Fruit fly (Drosophila melanogaster) whole organism: Measurements from ENCODE around the gene CG42820.

Experiments used
- Dll ChIP-seq: fragments of >200 bp; optimal IDR thresholded peaks from 2 replicates; lab custom pipeline; 2017
- psq ChIP-seq: fragments of >200 bp; optimal IDR thresholded peaks from 2 replicates; lab custom pipeline; 2017
- usp ChIP-seq: fragments of >200 bp; optimal IDR thresholded peaks from 2 replicates; lab custom pipeline; 2017; ENCODE audit warnings: missing biosample characterization, missing genetic modification characterization, mixed read lengths

DNA sequence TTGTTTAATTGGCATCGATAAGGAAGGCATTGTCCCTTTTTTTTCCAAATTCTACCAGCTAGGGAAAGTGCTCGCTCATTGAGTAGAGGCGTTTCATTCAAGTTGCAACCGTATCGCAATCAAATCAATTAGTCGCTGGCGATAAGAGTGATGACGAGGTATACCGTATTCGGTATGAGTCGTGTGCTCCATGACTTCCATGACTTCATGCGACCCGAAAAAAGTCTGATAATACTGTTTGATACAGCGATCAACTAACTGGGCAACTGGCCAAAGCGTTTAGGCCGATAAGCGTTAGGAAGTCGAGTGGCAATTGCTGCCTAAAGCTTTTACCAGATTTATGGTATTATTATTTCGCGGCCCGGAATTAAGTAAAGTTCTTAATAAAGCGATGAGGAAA is 47.7 kb downstream of the CG42820 start:
- TF ChIP-seq psq (lab: Kevin White, UChicago) (no peak), usp (GFP tag; lab: Kevin White, UChicago) (no peak), Dll (no peak)
